Fruit fly (Drosophila melanogaster) whole organism, embryonic: ENCODE results near the gene Gga.
A peak's percentile ranks its signal among the peaks of the same experiment; 100 is the strongest.

Source experiments
- B-H2 ChIP-seq: fragments of 200-800 bp; sonication (Bioruptor generic); optimal IDR thresholded peaks from 2 replicates; lab custom pipeline; 2018; ENCODE audit warnings: missing biosample characterization, mild to moderate bottlenecking, missing genetic modification characterization
- Bdp1 ChIP-seq: fragments of 200-800 bp; sonication (Bioruptor generic); optimal IDR thresholded peaks from 3 replicates; lab custom pipeline; 2016; ENCODE audit warnings: missing biosample characterization, missing genetic modification characterization
- Bgb ChIP-seq: fragments of 200-800 bp; sonication (Bioruptor generic); IDR thresholded peaks from 2 replicates; pipeline ENCODE4 v1.3.6; 2022; ENCODE audit warnings: missing biosample characterization, missing genetic modification characterization; ENCODE audit not compliant: partially characterized antibody
- CG10147 ChIP-seq: fragments of 200-800 bp; sonication (Bioruptor generic); optimal IDR thresholded peaks from 2 replicates; lab custom pipeline; 2019; ENCODE audit warnings: missing biosample characterization, mild to moderate bottlenecking, missing genetic modification characterization, moderate library complexity
- CG12236 ChIP-seq: fragments of 200-800 bp; sonication (Bioruptor generic); optimal IDR thresholded peaks from 2 replicates; lab custom pipeline; 2016; ENCODE audit warnings: missing biosample characterization, missing genetic modification characterization
- CG13775 ChIP-seq: fragments of 200-800 bp; sonication (Bioruptor generic); optimal IDR thresholded peaks from 3 replicates; lab custom pipeline; 2017; ENCODE audit warnings: missing biosample characterization, mild to moderate bottlenecking, missing genetic modification characterization
- CG15269 ChIP-seq: fragments of 200-800 bp; sonication (Bioruptor generic); optimal IDR thresholded peaks from 2 replicates; lab custom pipeline; 2018; ENCODE audit warnings: missing biosample characterization, mild to moderate bottlenecking, missing genetic modification characterization, moderate library complexity
- CG18262 ChIP-seq: fragments of 200-800 bp; optimal IDR thresholded peaks from 3 replicates; lab custom pipeline; 2019; ENCODE audit warnings: missing biosample characterization, mild to moderate bottlenecking, missing genetic modification characterization, moderate library complexity
- CG18599 ChIP-seq: fragments of 200-800 bp; sonication (Bioruptor generic); optimal IDR thresholded peaks from 3 replicates; lab custom pipeline; 2017; ENCODE audit warnings: missing biosample characterization, missing genetic modification characterization, mild to moderate bottlenecking, moderate library complexity, missing genetic modification reagents
- CG31224 ChIP-seq: fragments of 200-800 bp; sonication (Bioruptor generic); IDR thresholded peaks from 2 replicates; pipeline ENCODE4 v1.3.6; 2022; ENCODE audit warnings: missing biosample characterization, missing genetic modification characterization
- CG3847 ChIP-seq: fragments of 200-800 bp; sonication (Bioruptor generic); IDR thresholded peaks from 2 replicates; pipeline ENCODE4 v1.3.6; 2022; ENCODE audit warnings: missing biosample characterization, missing genetic modification characterization
- CG4328 ChIP-seq: fragments of 200-800 bp; sonication (Bioruptor generic); optimal IDR thresholded peaks from 3 replicates; lab custom pipeline; 2017; ENCODE audit warnings: missing biosample characterization, missing genetic modification reagents, missing genetic modification characterization
- CG4360 ChIP-seq: fragments of 200-800 bp; sonication (Bioruptor generic); IDR thresholded peaks from 2 replicates; pipeline ENCODE4 v1.3.6; 2022; ENCODE audit warnings: missing biosample characterization, missing genetic modification characterization
- CG4707 ChIP-seq: fragments of 200-800 bp; sonication (Bioruptor generic); optimal IDR thresholded peaks from 2 replicates; lab custom pipeline; 2018; ENCODE audit warnings: missing biosample characterization, mild to moderate bottlenecking, missing genetic modification characterization, moderate library complexity
- CG6683 ChIP-seq: fragments of 200-800 bp; sonication (Bioruptor generic); optimal IDR thresholded peaks from 2 replicates; lab custom pipeline; 2017; ENCODE audit warnings: missing biosample characterization, mild to moderate bottlenecking, missing genetic modification characterization, missing genetic modification reagents
- CG7963 ChIP-seq: fragments of 200-800 bp; sonication (Bioruptor generic); IDR thresholded peaks from 3 replicates; pipeline ENCODE4 v1.3.6; 2022; ENCODE audit warnings: missing biosample characterization, missing genetic modification characterization; ENCODE audit not compliant: partially characterized antibody
- CG8388 ChIP-seq: fragments of 200-800 bp; sonication (Bioruptor generic); optimal IDR thresholded peaks from 2 replicates; lab custom pipeline; 2019; ENCODE audit warnings: missing biosample characterization, mild to moderate bottlenecking, missing genetic modification characterization, moderate library complexity
- CG8924 ChIP-seq: fragments of 200-800 bp; optimal IDR thresholded peaks from 3 replicates; lab custom pipeline; 2019; ENCODE audit warnings: missing biosample characterization, mild to moderate bottlenecking, missing genetic modification characterization, moderate library complexity
- D19A ChIP-seq: fragments of 200-800 bp; optimal IDR thresholded peaks from 3 replicates; lab custom pipeline; 2019; ENCODE audit warnings: missing biosample characterization, mild to moderate bottlenecking, missing genetic modification characterization, moderate library complexity
- Eip74EF ChIP-seq, 2 experiments: fragments of 200-800 bp in 1 of 2; fragments of >200 bp in 1 of 2; sonication (Bioruptor generic) in 1 of 2; optimal IDR thresholded peaks; 2 replicates each; lab custom pipeline; 2017 to 2019; ENCODE audit warnings: missing biosample characterization in 2 of 2, missing genetic modification characterization in 2 of 2, mild to moderate bottlenecking in 1 of 2, moderate library complexity in 1 of 2
- Fer3 ChIP-seq: fragments of 200-800 bp; sonication (Bioruptor generic); optimal IDR thresholded peaks from 2 replicates; lab custom pipeline; 2018; ENCODE audit warnings: missing biosample characterization, mild to moderate bottlenecking, missing genetic modification characterization, moderate library complexity
- Hr51 ChIP-seq, 2 experiments: fragments of 200-800 bp; sonication (Bioruptor generic); optimal IDR thresholded peaks; 2 replicates in 1 of 2; 3 replicates in 1 of 2; lab custom pipeline; 2016 to 2018; ENCODE audit warnings: missing biosample characterization in 2 of 2, missing genetic modification characterization in 2 of 2, mild to moderate bottlenecking in 1 of 2, moderate library complexity in 1 of 2
- NC2α ChIP-seq: fragments of 200-800 bp; sonication (Bioruptor generic); optimal IDR thresholded peaks from 2 replicates; lab custom pipeline; 2016; ENCODE audit warnings: missing biosample characterization, missing genetic modification characterization
- Ptx1 ChIP-seq: fragments of 200-800 bp; sonication (Bioruptor generic); IDR thresholded peaks from 2 replicates; pipeline ENCODE4 v1.3.6; 2022; ENCODE audit warnings: missing biosample characterization, missing genetic modification characterization
- Rx ChIP-seq: fragments of 200-800 bp; sonication (Bioruptor generic); IDR thresholded peaks from 2 replicates; pipeline ENCODE4 v1.3.6; 2022; ENCODE audit warnings: missing biosample characterization, missing genetic modification characterization
- Vsx1 ChIP-seq: fragments of 200-800 bp; sonication (Bioruptor generic); optimal IDR thresholded peaks from 2 replicates; lab custom pipeline; 2017; ENCODE audit warnings: missing biosample characterization, mild to moderate bottlenecking, missing genetic modification characterization, missing genetic modification reagents
- bigmax ChIP-seq: fragments of 200-800 bp; sonication (Bioruptor generic); optimal IDR thresholded peaks from 2 replicates; lab custom pipeline; 2018; ENCODE audit warnings: missing biosample characterization, mild to moderate bottlenecking, missing genetic modification characterization
- caup ChIP-seq: fragments of 200-800 bp; sonication (Bioruptor generic); optimal IDR thresholded peaks from 3 replicates; lab custom pipeline; 2017; ENCODE audit warnings: missing biosample characterization, mild to moderate bottlenecking, missing genetic modification characterization, moderate library complexity; ENCODE audit not compliant: severe bottlenecking
- chinmo ChIP-seq: fragments of 200-800 bp; sonication (Bioruptor generic); IDR thresholded peaks from 4 replicates; pipeline ENCODE4 v1.3.6; 2022; ENCODE audit warnings: missing biosample characterization, missing genetic modification characterization; ENCODE audit not compliant: partially characterized antibody
- dmrt11E ChIP-seq: fragments of 200-800 bp; sonication (Bioruptor generic); optimal IDR thresholded peaks from 3 replicates; lab custom pipeline; 2018; ENCODE audit warnings: missing biosample characterization, mild to moderate bottlenecking, missing genetic modification characterization, moderate library complexity
- dmrt99B ChIP-seq: fragments of 200-800 bp; sonication (Bioruptor generic); optimal IDR thresholded peaks from 2 replicates; lab custom pipeline; 2018; ENCODE audit warnings: missing biosample characterization, mild to moderate bottlenecking, missing genetic modification characterization, moderate library complexity
- ewg ChIP-seq: fragments of 200-800 bp; sonication (Bioruptor generic); optimal IDR thresholded peaks from 3 replicates; lab custom pipeline; 2017; ENCODE audit warnings: mild to moderate bottlenecking, missing biosample characterization, missing genetic modification reagents, missing genetic modification characterization
- eyg ChIP-seq: fragments of 200-800 bp; sonication (Bioruptor generic); optimal IDR thresholded peaks from 3 replicates; lab custom pipeline; 2016; ENCODE audit warnings: missing biosample characterization, missing genetic modification characterization
- fd96Cb ChIP-seq: fragments of 200-800 bp; sonication (Bioruptor generic); optimal IDR thresholded peaks from 2 replicates; lab custom pipeline; 2018; ENCODE audit warnings: missing biosample characterization, mild to moderate bottlenecking, missing genetic modification characterization, moderate library complexity
- gcm ChIP-seq: fragments of 200-800 bp; sonication (Bioruptor generic); optimal IDR thresholded peaks from 2 replicates; lab custom pipeline; 2019; ENCODE audit warnings: missing biosample characterization, mild to moderate bottlenecking, missing genetic modification characterization, moderate library complexity
- gfzf ChIP-seq: fragments of 200-800 bp; sonication (Bioruptor generic); optimal IDR thresholded peaks from 2 replicates; lab custom pipeline; 2016; ENCODE audit warnings: missing biosample characterization, mild to moderate bottlenecking, missing genetic modification characterization, moderate library complexity
- gsb ChIP-seq: fragments of 200-800 bp; sonication (Bioruptor generic); IDR thresholded peaks from 2 replicates; pipeline ENCODE4 v1.3.6; 2022; ENCODE audit warnings: missing biosample characterization, missing genetic modification characterization
- ind ChIP-seq: fragments of 200-800 bp; sonication (Bioruptor generic); optimal IDR thresholded peaks from 3 replicates; lab custom pipeline; 2016; ENCODE audit warnings: missing biosample characterization, missing genetic modification characterization
- maf-S ChIP-seq: fragments of 200-800 bp; sonication (Bioruptor generic); optimal IDR thresholded peaks from 2 replicates; lab custom pipeline; 2016; ENCODE audit warnings: missing biosample characterization, missing genetic modification characterization
- nerfin-2 ChIP-seq: fragments of 200-800 bp; sonication (Bioruptor generic); IDR thresholded peaks from 2 replicates; pipeline ENCODE4 v1.3.6; 2022; ENCODE audit warnings: missing biosample characterization, missing genetic modification characterization; ENCODE audit not compliant: partially characterized antibody
- p53 ChIP-seq: fragments of 200-800 bp; sonication (Bioruptor generic); optimal IDR thresholded peaks from 2 replicates; lab custom pipeline; 2016; ENCODE audit warnings: missing biosample characterization, missing genetic modification characterization
- psq ChIP-seq: fragments of 200-800 bp; sonication (Bioruptor generic); optimal IDR thresholded peaks from 2 replicates; lab custom pipeline; 2017; ENCODE audit warnings: missing biosample characterization, missing genetic modification characterization
- ro ChIP-seq: fragments of 200-800 bp; sonication (Bioruptor generic); IDR thresholded peaks from 2 replicates; pipeline ENCODE4 v1.3.6; 2022; ENCODE audit warnings: missing biosample characterization, missing genetic modification characterization
- scrt ChIP-seq: fragments of 200-800 bp; sonication (Bioruptor generic); optimal IDR thresholded peaks from 2 replicates; lab custom pipeline; 2018; ENCODE audit warnings: missing biosample characterization, mild to moderate bottlenecking, missing genetic modification characterization, moderate library complexity
- sna ChIP-seq: fragments of 200-800 bp; sonication (Bioruptor generic); IDR thresholded peaks from 2 replicates; pipeline ENCODE4 v1.3.6; 2022; ENCODE audit warnings: missing biosample characterization, missing genetic modification characterization; ENCODE audit not compliant: partially characterized antibody
- usp ChIP-seq: fragments of >200 bp; optimal IDR thresholded peaks from 2 replicates; lab custom pipeline; 2017; ENCODE audit warnings: missing biosample characterization, missing genetic modification characterization
- vvl ChIP-seq: fragments of 200-800 bp; sonication (Bioruptor generic); IDR thresholded peaks from 2 replicates; pipeline ENCODE4 v1.3.6; 2022; ENCODE audit warnings: missing biosample characterization, missing genetic modification characterization

The Gga gene

dm6 chrX:9584104-9584947, 16.5 kb upstream of the Gga start (continued):
- TF ChIP-seq Fer3 (no peak), Eip74EF (GFP tag; optimal IDR thresholded peaks at IDR 0.05; lab: Kevin White, UChicago) (no peak), CG4360 (GFP tag; lab: Robert Waterston, UW) (no peak), p53 (no peak), gsb (no peak; the same call in 1 of the 2 replicates), CG18262 (no peak), scrt (GFP tag; lab: Kevin White, UChicago) (no peak), dmrt99B (tag; lab: Kevin White, UChicago) (no peak), caup (GFP tag; lab: Kevin White, UChicago) (no peak), Vsx1 (GFP tag; lab: Kevin White, UChicago) (peak; percentile 15), Bdp1 (GFP tag; lab: Kevin White, UChicago) (no peak), CG31224 (GFP tag; lab: Robert Waterston, UW) (0 out of 2 replicates have a peak, but pooled peaks have one; percentile 13), dmrt11E (tag; lab: Kevin White, UChicago) (peak; percentile 12), CG12236 (no peak), Ptx1 (peak; percentile 56), CG8388 (GFP tag; lab: Kevin White, UChicago) (peak; percentile 31), Bgb (peak; percentile 48; the same call in 1 of the 2 replicates), CG4707 (no peak), NC2α (no peak), Rx (GFP tag; lab: Robert Waterston, UW) (no peak), CG8924 (tag; lab: Kevin White, UChicago) (no peak), CG6683 (GFP tag; lab: Kevin White, UChicago) (no peak), CG18599 (GFP tag; lab: Kevin White, UChicago) (peak; percentile 48), D19A (tag; lab: Kevin White, UChicago) (peak; percentile 97), CG10147 (peak; percentile 15), maf-S (GFP tag; lab: Kevin White, UChicago) (peak; percentile 24), CG15269 (tag; lab: Kevin White, UChicago) (peak; percentile 68), psq (no peak), CG4328 (no peak), sna (GFP tag; lab: Robert Waterston, UW) (no peak), gfzf (GFP tag; lab: Kevin White, UChicago) (no peak), ind (GFP tag; lab: Kevin White, UChicago) (peak; percentile 46), fd96Cb (peak; percentile 22), CG3847 (GFP tag; lab: Robert Waterston, UW) (0 out of 2 replicates have a peak, but pooled peaks have one; percentile 42), bigmax (GFP tag; lab: Kevin White, UChicago) (no peak), ewg (GFP tag; lab: Kevin White, UChicago) (no peak), eyg (no peak), CG13775 (GFP tag; lab: Kevin White, UChicago) (no peak), gcm (GFP tag; lab: Kevin White, UChicago) (no peak), usp (no peak), Hr51 (GFP tag; optimal IDR thresholded peaks at IDR 0.05; lab: Kevin White, UChicago) (peak in 1 of 2 experiments; percentile 27), B-H2 (GFP tag; lab: Kevin White, UChicago) (peak; percentile 14), CG7963 (GFP tag; lab: Robert Waterston, UW) (no peak), ro (GFP tag; lab: Robert Waterston, UW) (no peak), nerfin-2 (GFP tag; lab: Robert Waterston, UW) (no peak), vvl (GFP tag; lab: Robert Waterston, UW) (0 out of 2 replicates have a peak, but pooled peaks have one; percentile 17), chinmo (GFP tag; lab: Robert Waterston, UW) (peak; percentile 88)
